Worm (Caenorhabditis elegans): Measurements from ENCODE around the gene T05G5.4.

T05G5.4 gene

ce11 chrIII:9772394-9772793 is 23.7 kb downstream of the T05G5.4 start:
- TF ChIP-seq ceh-19 (GFP tag; optimal IDR thresholded peaks at IDR 0.05) = no peak
- no peak for TF ChIP-seq ztf-16 (tag; optimal IDR thresholded peaks at IDR 0.05)
- no peak for TF ChIP-seq pag-3 (tag; optimal IDR thresholded peaks at IDR 0.05; ENCODE audit: borderline replicate concordance)
- TF ChIP-seq unc-55 (GFP tag; optimal IDR thresholded peaks at IDR 0.05) = no peak
- TF ChIP-seq hlh-8 (tag; optimal IDR thresholded peaks at IDR 0.05) = no peak
- no peak for TF ChIP-seq rnt-1 (tag; optimal IDR thresholded peaks at IDR 0.05)
- TF ChIP-seq zip-5 (tag; optimal IDR thresholded peaks at IDR 0.05) = no peak
- TF ChIP-seq dmd-4 (tag; optimal IDR thresholded peaks at IDR 0.05; ENCODE audit: borderline replicate concordance) = no peak
- no peak for TF ChIP-seq lim-6 (tag; optimal IDR thresholded peaks at IDR 0.05)

- no peak for TF ChIP-seq sox-4 (tag; optimal IDR thresholded peaks at IDR 0.05)
Observed at ce11 chrIII:9775916-9776315, 27.2 kb downstream of the T05G5.4 start.

ce11 chrIII:9776323-9776722 is 27.6 kb downstream of the T05G5.4 start, which contains the start of gene usp-46:
TSS of gene usp-46 (plus strand) at chrIII:9776623.
- peak; percentile 43 for TF ChIP-seq pax-1 (tag; optimal IDR thresholded peaks at IDR 0.05)
- TF ChIP-seq ztf-16 (tag; optimal IDR thresholded peaks at IDR 0.05) = no peak
- TF ChIP-seq ceh-31 (tag; optimal IDR thresholded peaks at IDR 0.05) = peak; percentile 16

ce11 chrIII:9779080-9779479 is 30.3 kb downstream of the T05G5.4 start:
- TF ChIP-seq sox-4 (tag; optimal IDR thresholded peaks at IDR 0.05) (no peak), ref-2 (tag; optimal IDR thresholded peaks at IDR 0.05) (no peak), C38D4.7 (GFP tag; optimal IDR thresholded peaks at IDR 0.05) (no peak), dmd-4 (tag; optimal IDR thresholded peaks at IDR 0.05; ENCODE audit: borderline replicate concordance) (no peak), mec-3 (tag; optimal IDR thresholded peaks at IDR 0.05; ENCODE audit: borderline replicate concordance) (no peak)

ce11 chrIII:9780254-9780653 is 31.5 kb downstream of the T05G5.4 start, which contains the start of gene sqv-3:
TSS of gene sqv-3 (minus strand) at chrIII:9780354.
- TF ChIP-seq unc-42 (tag; optimal IDR thresholded peaks at IDR 0.05) (no peak), pat-9 (tag; optimal IDR thresholded peaks at IDR 0.05) (no peak), ceh-30 (tag; optimal IDR thresholded peaks at IDR 0.05) (no peak), F13H6.1 (tag; optimal IDR thresholded peaks at IDR 0.05) (no peak), syd-9 (tag; optimal IDR thresholded peaks at IDR 0.05) (no peak), nhr-11 (tag; optimal IDR thresholded peaks at IDR 0.05) (no peak), pqm-1 (tag; optimal IDR thresholded peaks at IDR 0.05) (no peak), nhr-232 (tag; optimal IDR thresholded peaks at IDR 0.05) (no peak), ceh-24 (tag; optimal IDR thresholded peaks at IDR 0.05) (no peak), pag-3 (tag; optimal IDR thresholded peaks at IDR 0.05; ENCODE audit: borderline replicate concordance) (no peak), ceh-14 (tag; optimal IDR thresholded peaks at IDR 0.05) (no peak), eyg-1 (tag; optimal IDR thresholded peaks at IDR 0.05) (no peak), hlh-8 (tag; optimal IDR thresholded peaks at IDR 0.05) (no peak), ceh-18 (tag; optimal IDR thresholded peaks at IDR 0.05) (no peak), elt-4 (tag; optimal IDR thresholded peaks at IDR 0.05) (no peak), ceh-48 (tag; optimal IDR thresholded peaks at IDR 0.05) (no peak)

ce11 chrIII:9780665-9781304 is 32.1 kb downstream of the T05G5.4 start, which contains the start of gene vha-1:
TSS of gene vha-1 (plus strand) at chrIII:9781254.
- TF ChIP-seq K09A11.1 (tag; optimal IDR thresholded peaks at IDR 0.05; ENCODE audit: insufficient read depth) = peak; percentile 15
- TF ChIP-seq hlh-6 (tag; optimal IDR thresholded peaks at IDR 0.05) = no peak
- TF ChIP-seq pha-2 (tag; optimal IDR thresholded peaks at IDR 0.05) = no peak
- TF ChIP-seq ceh-19 (GFP tag; optimal IDR thresholded peaks at IDR 0.05) = no peak
- TF ChIP-seq zip-5 (tag; optimal IDR thresholded peaks at IDR 0.05) = no peak
- TF ChIP-seq C38D4.7 (GFP tag; optimal IDR thresholded peaks at IDR 0.05) = no peak
- TF ChIP-seq hlh-15 (tag; optimal IDR thresholded peaks at IDR 0.05) = no peak
- no peak for TF ChIP-seq madf-2 (tag; optimal IDR thresholded peaks at IDR 0.05)
- no peak for TF ChIP-seq F13H6.1 (tag; optimal IDR thresholded peaks at IDR 0.05)
- TF ChIP-seq fax-1 (tag; optimal IDR thresholded peaks at IDR 0.05) = no peak
- peak; percentile 61 for TF ChIP-seq ceh-31 (tag; optimal IDR thresholded peaks at IDR 0.05)
- peak; percentile 82 for TF ChIP-seq nfya-1 (tag; optimal IDR thresholded peaks at IDR 0.05)
- peak; percentile 26 for TF ChIP-seq ceh-30 (tag; optimal IDR thresholded peaks at IDR 0.05)
- no peak for TF ChIP-seq T23F11.4 (GFP tag; optimal IDR thresholded peaks at IDR 0.05)
- TF ChIP-seq unc-3 (GFP tag; conservative IDR thresholded peaks at IDR 0.05) = no peak
- no peak for TF ChIP-seq unc-3 (tag; optimal IDR thresholded peaks at IDR 0.05)
- TF ChIP-seq npax-4 (tag; optimal IDR thresholded peaks at IDR 0.05) = no peak
- TF ChIP-seq elt-4 (tag; optimal IDR thresholded peaks at IDR 0.05) = no peak
- TF ChIP-seq pha-4 (tag; optimal IDR thresholded peaks at IDR 0.05) = no peak
- TF ChIP-seq che-1 (tag; optimal IDR thresholded peaks at IDR 0.05) = no peak
- no peak for TF ChIP-seq pros-1 (tag; optimal IDR thresholded peaks at IDR 0.05)
